Fruit fly (Drosophila melanogaster) whole organism, pupa: ENCODE measurements around the gene CG34454.

Experiments
- CG10348 ChIP-seq: fragments of 200-800 bp; sonication (Bioruptor generic); IDR thresholded peaks from 2 replicates; pipeline ENCODE4 v1.3.6; 2022; ENCODE audit warnings: missing biosample characterization, missing genetic modification characterization
- CG12605 ChIP-seq: fragments of 200-800 bp; sonication (Bioruptor generic); IDR thresholded peaks from 2 replicates; pipeline ENCODE4 v1.3.6; 2022; ENCODE audit warnings: missing biosample characterization, missing genetic modification characterization
- CG13204 ChIP-seq: fragments of 200-800 bp; sonication (Bioruptor generic); optimal IDR thresholded peaks from 2 replicates; lab custom pipeline; 2018; ENCODE audit warnings: missing biosample characterization, mild to moderate bottlenecking, missing genetic modification characterization, moderate library complexity
- CG14655 ChIP-seq: fragments of 200-800 bp; sonication (Bioruptor generic); optimal IDR thresholded peaks from 3 replicates; lab custom pipeline; 2017; ENCODE audit warnings: mild to moderate bottlenecking, missing biosample characterization, missing genetic modification reagents, missing genetic modification characterization
- CG15710 ChIP-seq: fragments of 200-800 bp; sonication (Bioruptor generic); optimal IDR thresholded peaks from 2 replicates; lab custom pipeline; 2018; ENCODE audit warnings: missing biosample characterization, mild to moderate bottlenecking, missing genetic modification characterization, moderate library complexity
- CG17806 ChIP-seq: fragments of 200-800 bp; sonication (Bioruptor generic); optimal IDR thresholded peaks from 2 replicates; lab custom pipeline; 2018; ENCODE audit warnings: missing biosample characterization, mild to moderate bottlenecking, missing genetic modification characterization, moderate library complexity
- CG32121 ChIP-seq: fragments of 200-800 bp; sonication (Bioruptor generic); IDR thresholded peaks from 2 replicates; pipeline ENCODE4 v1.3.6; 2022; ENCODE audit warnings: missing biosample characterization, missing genetic modification characterization
- CG34367 ChIP-seq: fragments of 200-800 bp; sonication (Bioruptor generic); optimal IDR thresholded peaks from 2 replicates; lab custom pipeline; 2018; ENCODE audit warnings: missing biosample characterization, mild to moderate bottlenecking, missing genetic modification characterization
- CG4496 ChIP-seq: fragments of 200-800 bp; sonication (Bioruptor generic); IDR thresholded peaks from 3 replicates; pipeline ENCODE4 v1.3.6; 2022; ENCODE audit warnings: missing biosample characterization, missing genetic modification characterization
- CG8159 ChIP-seq: fragments of 200-800 bp; sonication (Bioruptor generic); optimal IDR thresholded peaks from 3 replicates; lab custom pipeline; 2018; ENCODE audit warnings: missing biosample characterization, mild to moderate bottlenecking, missing genetic modification characterization, moderate library complexity
- CG8301 ChIP-seq: fragments of 200-800 bp; sonication (Bioruptor generic); optimal IDR thresholded peaks from 2 replicates; lab custom pipeline; 2018; ENCODE audit warnings: missing biosample characterization, mild to moderate bottlenecking, missing genetic modification characterization
- CG9948 ChIP-seq: fragments of 200-800 bp; sonication (Bioruptor generic); optimal IDR thresholded peaks from 2 replicates; lab custom pipeline; 2018; ENCODE audit warnings: missing biosample characterization, mild to moderate bottlenecking, missing genetic modification characterization, moderate library complexity
- D1 ChIP-seq: fragments of 200-800 bp; sonication (Bioruptor generic); optimal IDR thresholded peaks from 2 replicates; lab custom pipeline; 2018; ENCODE audit warnings: missing biosample characterization, mild to moderate bottlenecking, missing genetic modification characterization, moderate library complexity
- EcR ChIP-seq: fragments of 200-800 bp; sonication (Bioruptor generic); optimal IDR thresholded peaks from 3 replicates; lab custom pipeline; 2019; ENCODE audit warnings: missing biosample characterization, missing genetic modification characterization, mild to moderate bottlenecking, moderate library complexity, missing genetic modification reagents
- Ets98B ChIP-seq: fragments of 200-800 bp; sonication (Bioruptor generic); IDR thresholded peaks from 2 replicates; pipeline ENCODE4 v1.3.6; 2022; ENCODE audit warnings: missing biosample characterization, missing genetic modification characterization
- Pif1A ChIP-seq: fragments of 200-800 bp; sonication (Bioruptor generic); optimal IDR thresholded peaks from 3 replicates; lab custom pipeline; 2016; ENCODE audit warnings: missing biosample characterization, missing genetic modification characterization
- Pif1B ChIP-seq: fragments of 200-800 bp; sonication (Bioruptor generic); optimal IDR thresholded peaks from 3 replicates; lab custom pipeline; 2016; ENCODE audit warnings: missing biosample characterization, missing genetic modification characterization
- Snoo ChIP-seq: fragments of 200-800 bp; sonication (Bioruptor generic); optimal IDR thresholded peaks from 3 replicates; lab custom pipeline; 2017; ENCODE audit warnings: missing biosample characterization, mild to moderate bottlenecking, missing genetic modification characterization, inconsistent platforms
- fd96Ca ChIP-seq: fragments of 200-800 bp; sonication (Bioruptor generic); IDR thresholded peaks from 3 replicates; pipeline ENCODE4 v1.3.6; 2022; ENCODE audit warnings: missing biosample characterization, missing genetic modification characterization
- gl ChIP-seq: fragments of 200-800 bp; sonication (Bioruptor generic); optimal IDR thresholded peaks from 2 replicates; lab custom pipeline; 2018; ENCODE audit warnings: missing biosample characterization, mild to moderate bottlenecking, missing genetic modification characterization
- rn ChIP-seq: fragments of 200-800 bp; sonication (Bioruptor generic); IDR thresholded peaks from 2 replicates; pipeline ENCODE4 v1.3.6; 2022; ENCODE audit warnings: missing biosample characterization, missing genetic modification characterization

CG34454 gene

dm6 chr3L:246644-247199 lies 14.6 kb upstream of the CG34454 start:
- peak; percentile 44 for TF ChIP-seq Snoo
- TF ChIP-seq CG32121 (GFP tag; lab: Robert Waterston, UW) = peak; percentile 35; the same call in 1 of the 2 replicates
- TF ChIP-seq CG9948 = no peak
- peak; percentile 47 for TF ChIP-seq CG34367 (tag; lab: Kevin White, UChicago)
- TF ChIP-seq CG17806 = peak; percentile 5

dm6 chr3L:234337-234736 lies 2.2 kb upstream of the CG34454 start:
- TF ChIP-seq CG10348 (GFP tag; lab: Robert Waterston, UW) (no peak), CG14655 (GFP tag; lab: Kevin White, UChicago) (no peak), EcR (no peak), gl (tag; lab: Kevin White, UChicago) (no peak), Snoo (no peak)

- TF ChIP-seq CG15710 (no peak), Pif1B (GFP tag; lab: Kevin White, UChicago) (no peak), rn (GFP tag; lab: Robert Waterston, UW) (no peak), CG34367 (tag; lab: Kevin White, UChicago) (no peak), CG8159 (tag; lab: Kevin White, UChicago) (no peak), gl (tag; lab: Kevin White, UChicago) (no peak), fd96Ca (GFP tag; lab: Robert Waterston, UW) (no peak), CG17806 (no peak), Pif1A (no peak)
Observed at dm6 chr3L:233251-233650, 1.1 kb upstream of the CG34454 start, which contains the start of gene CG34453. Gene CG34453 (minus strand): TSS chr3L:233351.

- TF ChIP-seq Pif1B (GFP tag; lab: Kevin White, UChicago) (no peak), CG17806 (no peak), EcR (no peak), CG8301 (no peak), CG9948 (no peak), CG32121 (GFP tag; lab: Robert Waterston, UW) (no peak), rn (GFP tag; lab: Robert Waterston, UW) (no peak), D1 (tag; lab: Kevin White, UChicago) (no peak), CG13204 (GFP tag; lab: Kevin White, UChicago) (no peak), Snoo (no peak), gl (tag; lab: Kevin White, UChicago) (no peak), CG15710 (no peak), fd96Ca (GFP tag; lab: Robert Waterston, UW) (no peak), CG4496 (GFP tag; lab: Robert Waterston, UW) (no peak), CG14655 (GFP tag; lab: Kevin White, UChicago) (no peak), CG8159 (tag; lab: Kevin White, UChicago) (no peak), Ets98B (GFP tag; lab: Robert Waterston, UW) (no peak), CG34367 (tag; lab: Kevin White, UChicago) (no peak), CG12605 (no peak)
- TF ChIP-seq, all 21 proteins: peak for 0
Observed at dm6 chr3L:231504-231903, 646 bp downstream of the CG34454 start, which contains the start of gene CG42846. Gene CG42846 (minus strand): TSS chr3L:231604.

- TF ChIP-seq CG17806 = no peak
- no peak for TF ChIP-seq CG4496 (GFP tag; lab: Robert Waterston, UW)
- TF ChIP-seq CG32121 (GFP tag; lab: Robert Waterston, UW) = no peak
- no peak for TF ChIP-seq Pif1A
- TF ChIP-seq D1 (tag; lab: Kevin White, UChicago) = no peak
Observed at dm6 chr3L:225120-225519, 7.0 kb downstream of the CG34454 start.

dm6 chr3L:224004-224951 lies 7.9 kb downstream of the CG34454 start:
- TF ChIP-seq CG12605 = peak; percentile 15; the same call in 1 of the 2 replicates
- TF ChIP-seq fd96Ca (GFP tag; lab: Robert Waterston, UW) = peak; percentile 56; the same call in 2 of the 3 replicates
- TF ChIP-seq CG15710 = no peak
- no peak for TF ChIP-seq D1 (tag; lab: Kevin White, UChicago)
- no peak for TF ChIP-seq CG13204 (GFP tag; lab: Kevin White, UChicago)
- TF ChIP-seq CG10348 (GFP tag; lab: Robert Waterston, UW) = no peak
- peak; percentile 58 for TF ChIP-seq CG4496 (GFP tag; lab: Robert Waterston, UW)
- TF ChIP-seq Ets98B (GFP tag; lab: Robert Waterston, UW) = no peak; the same call in 1 of the 2 replicates
- no peak for TF ChIP-seq Snoo
- peak; percentile 26 for TF ChIP-seq CG8159 (tag; lab: Kevin White, UChicago)
- no peak for TF ChIP-seq CG32121 (GFP tag; lab: Robert Waterston, UW)
